Worm (Caenorhabditis elegans): ENCODE results near the gene R01E6.5.

- TF ChIP-seq ztf-23 (GFP tag; IDR thresholded peaks at IDR 0.05) (no peak), tab-1 (GFP tag; IDR thresholded peaks at IDR 0.05) (no peak), klf-2 (GFP tag; conservative IDR thresholded peaks at IDR 0.05) (no peak), flt-1 (GFP tag; IDR thresholded peaks at IDR 0.05) (no peak), ztf-29 (GFP tag; IDR thresholded peaks at IDR 0.05) (no peak), med-1 (GFP tag; optimal IDR thresholded peaks at IDR 0.05; ENCODE audit: insufficient read depth) (no peak), cog-1 (tag; optimal IDR thresholded peaks at IDR 0.05) (no peak), T22C8.4 (GFP tag; IDR thresholded peaks at IDR 0.05) (no peak)
Observed at ce11 chrX:13532424-13533309, 4.2 kb upstream of the R01E6.5 start, which contains the start of gene acr-12.
